Fruit fly (Drosophila melanogaster) S2 (cell line): Measurements from ENCODE around the gene CG11334.

Experiments used
- CG8478 ChIP-seq: fragments of >200 bp; optimal IDR thresholded peaks from 2 replicates; lab custom pipeline; 2018
- CTCF ChIP-seq, 2 experiments: fragments of >200 bp; optimal IDR thresholded peaks; 2 replicates each; lab custom pipeline; 2018

- TF ChIP-seq CG8478 (no peak), CTCF (optimal IDR thresholded peaks at IDR 0.05; lab: Kevin White, UChicago) (no peak)
Measured at dm6 chr3R:31505254-31505689, 42.4 kb upstream of the CG11334 start.
